Fruit fly (Drosophila melanogaster): ENCODE data around the gene pum.

pum gene

DNA sequence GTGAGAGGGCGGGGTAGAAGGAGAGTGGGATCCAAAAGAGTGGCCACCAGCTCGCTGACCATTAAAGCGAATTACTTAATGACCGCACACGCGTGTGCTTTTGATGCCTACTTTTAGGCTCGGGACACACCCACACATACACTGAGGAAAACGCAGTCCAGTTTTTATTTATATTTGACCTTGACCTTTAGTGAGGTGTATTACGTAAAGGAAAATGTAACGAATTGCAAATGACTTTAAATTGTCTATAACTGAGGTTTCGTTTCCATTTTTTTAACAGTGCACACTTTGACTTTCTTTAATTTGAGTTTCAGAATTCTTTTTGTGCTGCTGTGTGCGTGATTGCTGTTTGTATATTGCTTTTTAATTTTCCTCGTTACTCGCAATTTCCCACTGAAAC is 152.2 kb downstream of the pum start (continued):
- no peak for TF ChIP-seq CG2199 (GFP tag; IDR thresholded peaks at IDR 0.05)
- TF ChIP-seq CG14441 (GFP tag; IDR thresholded peaks at IDR 0.05): 0 out of 2 replicates have a peak, but pooled peaks have one; percentile 26
- TF ChIP-seq CG10654 (GFP tag; optimal IDR thresholded peaks at IDR 0.05): no peak
- no peak for TF ChIP-seq emc (GFP tag; optimal IDR thresholded peaks at IDR 0.05)
- TF ChIP-seq chinmo (GFP tag; IDR thresholded peaks at IDR 0.05; ENCODE audit: partially characterized antibody): no peak
- peak; percentile 26; the same call in 1 of the 3 replicates for TF ChIP-seq Aef1 (GFP tag; IDR thresholded peaks at IDR 0.05)
- no peak for TF ChIP-seq CG6683 (GFP tag; optimal IDR thresholded peaks at IDR 0.05)
- peak; percentile 29 for TF ChIP-seq gro (GFP tag; optimal IDR thresholded peaks at IDR 0.05)
- TF ChIP-seq CG42726 (GFP tag; IDR thresholded peaks at IDR 0.05; ENCODE audit: partially characterized antibody): no peak
- no peak for TF ChIP-seq rib (GFP tag; IDR thresholded peaks at IDR 0.05)
- peak; percentile 41 for TF ChIP-seq fd96Cb (tag; optimal IDR thresholded peaks at IDR 0.05)
- TF ChIP-seq eve (GFP tag; optimal IDR thresholded peaks at IDR 0.05): peak in 1 of 2 experiments; percentile 30
- TF ChIP-seq CG16815 (GFP tag; optimal IDR thresholded peaks at IDR 0.05): no peak
- TF ChIP-seq Bteb2 (GFP tag; optimal IDR thresholded peaks at IDR 0.05): no peak
- TF ChIP-seq sna (GFP tag; IDR thresholded peaks at IDR 0.05; ENCODE audit: partially characterized antibody): no peak
- TF ChIP-seq E2f1 (GFP tag; IDR thresholded peaks at IDR 0.05): peak; percentile 11; the same call in 1 of the 2 replicates
- 0 out of 2 replicates have a peak, but pooled peaks have one; percentile 40 for TF ChIP-seq HLH3B (GFP tag; IDR thresholded peaks at IDR 0.05)
- TF ChIP-seq fu2 (GFP tag; optimal IDR thresholded peaks at IDR 0.05): no peak

DNA sequence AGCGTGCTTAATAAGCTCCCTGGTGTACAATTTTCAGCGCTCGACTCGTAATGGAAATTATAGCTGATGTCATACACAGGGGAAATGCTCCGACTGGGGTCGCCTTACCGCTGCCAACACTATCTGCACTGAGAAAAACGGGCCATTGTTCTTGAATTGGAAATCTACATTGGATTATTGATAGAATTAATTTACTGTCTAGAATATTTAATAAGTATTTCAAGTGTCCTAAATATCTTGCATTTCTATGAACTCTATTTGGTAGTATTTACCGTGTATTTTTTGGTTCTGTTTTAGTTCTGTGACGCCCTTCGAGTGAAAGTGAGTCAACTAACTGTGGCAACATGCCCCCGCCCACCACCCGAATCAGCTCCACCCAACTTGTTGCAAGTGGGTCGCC is 154.1 kb downstream of the pum start:
- no peak for TF ChIP-seq CG15696 (tag; optimal IDR thresholded peaks at IDR 0.05)
- TF ChIP-seq kay (GFP tag; optimal IDR thresholded peaks at IDR 0.05): no peak
- TF ChIP-seq H2.0 (GFP tag; IDR thresholded peaks at IDR 0.05): no peak
- no peak for TF ChIP-seq CG5245 (GFP tag; optimal IDR thresholded peaks at IDR 0.05)
- TF ChIP-seq Ssrp (tag; optimal IDR thresholded peaks at IDR 0.05): peak; percentile 28
- no peak for TF ChIP-seq MTF-1 (GFP tag; optimal IDR thresholded peaks at IDR 0.05; ENCODE audit: borderline replicate concordance)
- no peak for TF ChIP-seq en (GFP tag; optimal IDR thresholded peaks at IDR 0.05)
- TF ChIP-seq HmgD (GFP tag; optimal IDR thresholded peaks at IDR 0.05): no peak
- peak; percentile 36 for TF ChIP-seq phol (tag; optimal IDR thresholded peaks at IDR 0.05)
- no peak for TF ChIP-seq CG10462 (GFP tag; optimal IDR thresholded peaks at IDR 0.05)
- TF ChIP-seq CG16813 (GFP tag; IDR thresholded peaks at IDR 0.05; ENCODE audit: partially characterized antibody): no peak
- no peak for TF ChIP-seq CG3407 (GFP tag; optimal IDR thresholded peaks at IDR 0.05)
- peak; percentile 24 for TF ChIP-seq ind (GFP tag; optimal IDR thresholded peaks at IDR 0.05)
- TF ChIP-seq jing (GFP tag; optimal IDR thresholded peaks at IDR 0.05): no peak
- no peak for TF ChIP-seq Gsc (GFP tag; IDR thresholded peaks at IDR 0.05)
- no peak for TF ChIP-seq CG11456 (GFP tag; IDR thresholded peaks at IDR 0.05)
- no peak for TF ChIP-seq CG17568 (GFP tag; optimal IDR thresholded peaks at IDR 0.05)
- TF ChIP-seq wek (GFP tag; optimal IDR thresholded peaks at IDR 0.05): no peak
- no peak for TF ChIP-seq dan (GFP tag; IDR thresholded peaks at IDR 0.05)
- TF ChIP-seq CG6683 (GFP tag; optimal IDR thresholded peaks at IDR 0.05): peak; percentile 30
- TF ChIP-seq slou (GFP tag; optimal IDR thresholded peaks at IDR 0.05): no peak
- no peak for TF ChIP-seq aop (GFP tag; IDR thresholded peaks at IDR 0.05)
- TF ChIP-seq CG1647 (GFP tag; optimal IDR thresholded peaks at IDR 0.05): no peak
- no peak for TF ChIP-seq jumu (GFP tag; optimal IDR thresholded peaks at IDR 0.05)
- no peak for TF ChIP-seq CG11696 (GFP tag; IDR thresholded peaks at IDR 0.05)
- no peak for TF ChIP-seq CG33557 (GFP tag; optimal IDR thresholded peaks at IDR 0.05)
- TF ChIP-seq dm (GFP tag; optimal IDR thresholded peaks at IDR 0.05): no peak
- TF ChIP-seq ato (GFP tag; IDR thresholded peaks at IDR 0.05; ENCODE audit: partially characterized antibody): no peak
- TF ChIP-seq nerfin-2 (GFP tag; IDR thresholded peaks at IDR 0.05; ENCODE audit: partially characterized antibody): no peak
- no peak for TF ChIP-seq CG13775 (GFP tag; optimal IDR thresholded peaks at IDR 0.05)
- TF ChIP-seq chn (GFP tag; optimal IDR thresholded peaks at IDR 0.05): no peak
- peak; percentile 28 for TF ChIP-seq fd96Cb (tag; optimal IDR thresholded peaks at IDR 0.05)
- TF ChIP-seq CG7839 (tag; optimal IDR thresholded peaks at IDR 0.05): peak; percentile 45
- TF ChIP-seq CG17802 (tag; optimal IDR thresholded peaks at IDR 0.05): no peak
- no peak for TF ChIP-seq CG7786 (GFP tag; optimal IDR thresholded peaks at IDR 0.05)
